Fruit fly (Drosophila melanogaster) whole organism, embryonic: ENCODE measurements around the gene CG31287.

Experiments
- BEAF-32 ChIP-seq: fragments of 200-800 bp; sonication (Bioruptor generic); optimal IDR thresholded peaks from 3 replicates; lab custom pipeline; 2017; ENCODE audit warnings: missing biosample characterization, missing genetic modification characterization, mild to moderate bottlenecking, moderate library complexity, missing genetic modification reagents
- BtbVII ChIP-seq: fragments of 200-800 bp; sonication (Bioruptor generic); optimal IDR thresholded peaks from 3 replicates; lab custom pipeline; 2017; ENCODE audit warnings: missing biosample characterization, mild to moderate bottlenecking, missing genetic modification characterization
- CG11504 ChIP-seq: fragments of 200-800 bp; sonication (Bioruptor generic); optimal IDR thresholded peaks from 3 replicates; lab custom pipeline; 2019; ENCODE audit warnings: missing biosample characterization, mild to moderate bottlenecking, missing genetic modification characterization, moderate library complexity
- CG15601 ChIP-seq: fragments of 200-800 bp; sonication (Bioruptor generic); optimal IDR thresholded peaks from 3 replicates; lab custom pipeline; 2019; ENCODE audit warnings: missing biosample characterization, mild to moderate bottlenecking, missing genetic modification characterization, moderate library complexity
- CG1602 ChIP-seq: fragments of 200-800 bp; sonication (Bioruptor generic); optimal IDR thresholded peaks from 3 replicates; lab custom pipeline; 2016; ENCODE audit warnings: missing biosample characterization, missing genetic modification characterization
- CG18599 ChIP-seq: fragments of 200-800 bp; sonication (Bioruptor generic); optimal IDR thresholded peaks from 3 replicates; lab custom pipeline; 2017; ENCODE audit warnings: missing biosample characterization, missing genetic modification characterization, mild to moderate bottlenecking, moderate library complexity, missing genetic modification reagents
- CG2202 ChIP-seq: fragments of 200-800 bp; sonication (Bioruptor generic); optimal IDR thresholded peaks from 2 replicates; lab custom pipeline; 2018; ENCODE audit warnings: missing biosample characterization, mild to moderate bottlenecking, missing genetic modification characterization
- CG3065 ChIP-seq: fragments of 200-800 bp; sonication (Bioruptor generic); optimal IDR thresholded peaks from 2 replicates; lab custom pipeline; 2016; ENCODE audit warnings: missing biosample characterization, missing genetic modification characterization
- CG4328 ChIP-seq: fragments of 200-800 bp; sonication (Bioruptor generic); optimal IDR thresholded peaks from 3 replicates; lab custom pipeline; 2017; ENCODE audit warnings: missing biosample characterization, missing genetic modification reagents, missing genetic modification characterization
- CG43689 ChIP-seq: fragments of 200-800 bp; sonication (Bioruptor generic); IDR thresholded peaks from 2 replicates; pipeline ENCODE4 v1.3.6; 2022; ENCODE audit warnings: missing biosample characterization, missing genetic modification characterization
- CG7271 ChIP-seq: fragments of 200-800 bp; sonication (Bioruptor generic); optimal IDR thresholded peaks from 2 replicates; lab custom pipeline; 2018; ENCODE audit warnings: missing biosample characterization, mild to moderate bottlenecking, missing genetic modification characterization, moderate library complexity
- CG8290 ChIP-seq, 3 experiments: fragments of 200-800 bp; sonication (Bioruptor generic); optimal IDR thresholded peaks; 2 replicates each; lab custom pipeline; 2016 to 2019; ENCODE audit warnings: missing biosample characterization in 3 of 3, missing genetic modification characterization in 3 of 3, mild to moderate bottlenecking in 2 of 3, moderate library complexity in 1 of 3
- D19A ChIP-seq: fragments of 200-800 bp; optimal IDR thresholded peaks from 3 replicates; lab custom pipeline; 2019; ENCODE audit warnings: missing biosample characterization, mild to moderate bottlenecking, missing genetic modification characterization, moderate library complexity
- Deaf1 ChIP-seq: fragments of 200-800 bp; optimal IDR thresholded peaks from 3 replicates; lab custom pipeline; 2019; ENCODE audit warnings: missing biosample characterization, mild to moderate bottlenecking, missing genetic modification characterization, moderate library complexity
- HLH3B ChIP-seq: fragments of 200-800 bp; sonication (Bioruptor generic); IDR thresholded peaks from 2 replicates; pipeline ENCODE4 v1.3.6; 2022; ENCODE audit warnings: missing biosample characterization, missing genetic modification characterization
- Hey ChIP-seq: fragments of 200-800 bp; sonication (Bioruptor generic); optimal IDR thresholded peaks from 3 replicates; lab custom pipeline; 2018; ENCODE audit warnings: missing biosample characterization, mild to moderate bottlenecking, missing genetic modification characterization
- Hr51 ChIP-seq, 2 experiments: fragments of 200-800 bp; sonication (Bioruptor generic); optimal IDR thresholded peaks; 2 replicates in 1 of 2; 3 replicates in 1 of 2; lab custom pipeline; 2016 to 2018; ENCODE audit warnings: missing biosample characterization in 2 of 2, missing genetic modification characterization in 2 of 2, mild to moderate bottlenecking in 1 of 2, moderate library complexity in 1 of 2
- Mad ChIP-seq: fragments of 200-800 bp; sonication (Bioruptor generic); optimal IDR thresholded peaks from 2 replicates; lab custom pipeline; 2016; ENCODE audit warnings: missing biosample characterization, missing genetic modification characterization
- Med ChIP-seq: fragments of 200-800 bp; sonication (Bioruptor generic); peaks from one replicate; lab custom pipeline; 2016; ENCODE audit warnings: missing biosample characterization, missing genetic modification characterization, mild to moderate bottlenecking, inconsistent platforms, moderate library complexity
- Mes4 ChIP-seq: fragments of 200-800 bp; sonication (Bioruptor generic); optimal IDR thresholded peaks from 2 replicates; lab custom pipeline; 2016; ENCODE audit warnings: missing biosample characterization, missing genetic modification characterization
- Myb ChIP-seq: fragments of 200-800 bp; sonication (Bioruptor generic); optimal IDR thresholded peaks from 2 replicates; lab custom pipeline; 2016; ENCODE audit warnings: missing biosample characterization, missing genetic modification characterization
- Pdp1 ChIP-seq, 2 experiments: fragments of 200-800 bp; sonication (Bioruptor generic); optimal IDR thresholded peaks; 3 replicates each; lab custom pipeline; 2016; ENCODE audit warnings: missing biosample characterization in 2 of 2, missing genetic modification characterization in 2 of 2, mild to moderate bottlenecking in 1 of 2, moderate library complexity in 1 of 2
- Sox100B ChIP-seq: fragments of 200-800 bp; sonication (Bioruptor generic); optimal IDR thresholded peaks from 3 replicates; lab custom pipeline; 2018; ENCODE audit warnings: missing biosample characterization, mild to moderate bottlenecking, missing genetic modification characterization
- ase ChIP-seq: fragments of 200-800 bp; sonication (Bioruptor generic); IDR thresholded peaks from 3 replicates; pipeline ENCODE4 v1.3.6; 2022; ENCODE audit warnings: missing biosample characterization, missing genetic modification characterization
- bcd ChIP-seq: fragments of 200-800 bp; sonication (Bioruptor generic); optimal IDR thresholded peaks from 2 replicates; lab custom pipeline; 2017; ENCODE audit warnings: missing biosample characterization, mild to moderate bottlenecking, missing genetic modification characterization
- bsh ChIP-seq, 2 experiments: fragments of 200-800 bp; sonication (Bioruptor generic); optimal IDR thresholded peaks; 2 replicates each; lab custom pipeline; 2017 to 2018; ENCODE audit warnings: mild to moderate bottlenecking in 2 of 2, missing biosample characterization in 2 of 2, missing genetic modification characterization in 2 of 2, moderate library complexity in 1 of 2
- cg ChIP-seq: fragments of 200-800 bp; sonication (Bioruptor generic); optimal IDR thresholded peaks from 3 replicates; lab custom pipeline; 2019; ENCODE audit warnings: missing biosample characterization, mild to moderate bottlenecking, missing genetic modification characterization, moderate library complexity
- chinmo ChIP-seq: fragments of 200-800 bp; sonication (Bioruptor generic); IDR thresholded peaks from 4 replicates; pipeline ENCODE4 v1.3.6; 2022; ENCODE audit warnings: missing biosample characterization, missing genetic modification characterization; ENCODE audit not compliant: partially characterized antibody
- cwo ChIP-seq: fragments of 200-800 bp; sonication (Bioruptor generic); optimal IDR thresholded peaks from 3 replicates; lab custom pipeline; 2017; ENCODE audit warnings: missing biosample characterization, missing genetic modification characterization, mild to moderate bottlenecking, moderate library complexity, missing genetic modification reagents
- danr ChIP-seq: fragments of 200-800 bp; sonication (Bioruptor generic); IDR thresholded peaks from 2 replicates; pipeline ENCODE4 v1.3.6; 2022; ENCODE audit warnings: missing biosample characterization, missing genetic modification characterization
- emc ChIP-seq: fragments of 200-800 bp; sonication (Bioruptor generic); optimal IDR thresholded peaks from 2 replicates; lab custom pipeline; 2016; ENCODE audit warnings: missing biosample characterization, missing genetic modification characterization
- ewg ChIP-seq: fragments of 200-800 bp; sonication (Bioruptor generic); optimal IDR thresholded peaks from 3 replicates; lab custom pipeline; 2017; ENCODE audit warnings: mild to moderate bottlenecking, missing biosample characterization, missing genetic modification reagents, missing genetic modification characterization
- fd102C ChIP-seq: fragments of 200-800 bp; sonication (Bioruptor generic); optimal IDR thresholded peaks from 2 replicates; lab custom pipeline; 2018; ENCODE audit warnings: missing biosample characterization, mild to moderate bottlenecking, missing genetic modification characterization, moderate library complexity
- gcm2 ChIP-seq: fragments of 200-800 bp; sonication (Bioruptor generic); optimal IDR thresholded peaks from 2 replicates; lab custom pipeline; 2016; ENCODE audit warnings: missing biosample characterization, missing genetic modification characterization
- hth ChIP-seq: fragments of >200 bp; optimal IDR thresholded peaks from 2 replicates; lab custom pipeline; 2017; ENCODE audit warnings: inconsistent platforms
- lov ChIP-seq, 2 experiments: fragments of 200-800 bp in 1 of 2; fragments of >200 bp in 1 of 2; sonication (Bioruptor generic) in 1 of 2; IDR thresholded peaks in 1 of 2; optimal IDR thresholded peaks in 1 of 2; 2 replicates in 1 of 2; 3 replicates in 1 of 2; pipeline versions ENCODE4 v1.3.6 to Lab custom; 2017 to 2022; ENCODE audit warnings: missing biosample characterization in 1 of 2, missing genetic modification characterization in 1 of 2
- org-1 ChIP-seq: fragments of 200-800 bp; sonication (Bioruptor generic); optimal IDR thresholded peaks from 2 replicates; lab custom pipeline; 2017; ENCODE audit warnings: missing biosample characterization, missing genetic modification characterization
- pho ChIP-seq: fragments of 200-800 bp; sonication (Bioruptor generic); optimal IDR thresholded peaks from 2 replicates; lab custom pipeline; 2016; ENCODE audit warnings: missing biosample characterization, missing genetic modification characterization
- scrt ChIP-seq: fragments of 200-800 bp; sonication (Bioruptor generic); optimal IDR thresholded peaks from 2 replicates; lab custom pipeline; 2018; ENCODE audit warnings: missing biosample characterization, mild to moderate bottlenecking, missing genetic modification characterization, moderate library complexity
- sens ChIP-seq: fragments of 200-800 bp; sonication (Bioruptor generic); peaks from one replicate; lab custom pipeline; 2016; ENCODE audit warnings: missing biosample characterization, missing genetic modification characterization
- sug ChIP-seq: fragments of 200-800 bp; optimal IDR thresholded peaks from 2 replicates; lab custom pipeline; 2019; ENCODE audit warnings: missing biosample characterization, mild to moderate bottlenecking, missing genetic modification characterization, moderate library complexity
- wdn ChIP-seq: fragments of 200-800 bp; sonication (Bioruptor generic); IDR thresholded peaks from 2 replicates; pipeline ENCODE4 v1.3.6; 2022; ENCODE audit warnings: missing biosample characterization, missing genetic modification characterization
- zen ChIP-seq: fragments of 200-800 bp; sonication (Bioruptor generic); optimal IDR thresholded peaks from 3 replicates; lab custom pipeline; 2018; ENCODE audit warnings: missing biosample characterization, mild to moderate bottlenecking, missing genetic modification characterization, moderate library complexity
- zf30C ChIP-seq: fragments of 200-800 bp; sonication (Bioruptor generic); optimal IDR thresholded peaks from 3 replicates; lab custom pipeline; 2018; ENCODE audit warnings: missing biosample characterization, mild to moderate bottlenecking, missing genetic modification characterization

Gene CG31287

DNA sequence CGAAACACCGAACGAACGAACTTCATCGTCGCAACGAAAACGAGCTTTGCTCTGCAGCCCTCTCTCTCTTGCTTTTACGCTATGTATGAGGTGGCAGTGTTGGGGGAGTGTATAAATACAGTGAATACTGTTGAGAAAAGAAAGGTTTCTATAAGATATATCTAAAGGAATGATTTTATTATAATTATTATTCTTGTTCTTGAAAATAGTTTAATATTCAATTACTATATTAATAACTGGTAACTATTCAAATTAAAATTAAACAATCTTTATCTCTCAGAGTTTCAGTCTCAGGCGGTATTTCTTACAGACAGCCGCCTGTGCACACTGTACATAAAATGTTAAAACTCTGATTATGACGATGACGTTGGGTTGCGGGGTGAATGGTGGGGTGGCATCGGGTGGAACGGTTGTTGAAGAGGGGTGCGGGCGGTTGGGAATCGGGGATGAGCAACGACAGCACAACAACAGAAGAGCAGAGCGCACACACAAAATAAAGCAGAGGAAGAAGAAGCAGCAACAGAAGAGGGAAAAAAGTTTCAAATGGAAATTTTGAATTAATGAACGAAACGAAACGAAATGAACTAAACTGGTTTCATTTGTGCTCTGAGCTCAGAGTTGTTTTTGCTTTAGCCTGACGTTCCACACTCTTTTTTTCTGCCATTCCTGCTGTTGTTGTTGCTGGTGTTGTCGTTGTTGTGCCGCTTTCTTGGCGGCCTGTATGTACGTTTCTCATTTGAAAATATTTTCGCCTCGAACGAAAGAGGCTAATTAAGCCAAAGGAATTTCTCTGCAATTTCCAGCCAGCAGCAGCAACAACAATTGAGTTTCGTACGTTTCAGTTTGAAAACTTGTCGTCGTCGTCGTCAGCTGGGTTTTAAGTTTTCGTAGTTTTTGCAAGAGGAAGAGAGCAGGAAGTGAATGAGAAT lies 33.8 kb downstream of the CG31287 start (continued):
- TF ChIP-seq cwo (GFP tag; lab: Kevin White, UChicago) (peak; percentile 96), bsh (GFP tag; optimal IDR thresholded peaks at IDR 0.05; lab: Kevin White, UChicago) (peak; percentile 92 to 99), sug (tag; lab: Kevin White, UChicago) (peak; percentile 94), ewg (GFP tag; lab: Kevin White, UChicago) (peak; percentile 92), chinmo (GFP tag; lab: Robert Waterston, UW) (no peak), Hr51 (GFP tag; optimal IDR thresholded peaks at IDR 0.05; lab: Kevin White, UChicago) (peak; percentile 82 to 99), lov (optimal IDR thresholded peaks at IDR 0.05; lab: Kevin White, UChicago) (no peak), lov (GFP tag; IDR thresholded peaks at IDR 0.05; lab: Robert Waterston, UW) (no peak), D19A (peak; percentile 97), BEAF-32 (GFP tag; lab: Kevin White, UChicago) (no peak), org-1 (peak; percentile 95), CG2202 (tag; lab: Kevin White, UChicago) (peak; percentile 97), CG1602 (GFP tag; lab: Kevin White, UChicago) (peak; percentile 97), CG43689 (GFP tag; lab: Robert Waterston, UW) (no peak), zen (tag; lab: Kevin White, UChicago) (peak; percentile 95), Myb (peak; percentile 50), BtbVII (GFP tag; lab: Kevin White, UChicago) (peak; percentile 98), CG3065 (GFP tag; lab: Kevin White, UChicago) (peak; percentile 92), wdn (GFP tag; lab: Robert Waterston, UW) (no peak), Mad (peak; percentile 85), danr (no peak), hth (lab: Kevin White, UChicago) (no peak)
- TF ChIP-seq, all 482 proteins: peak for 294

- peak; percentile 64 for TF ChIP-seq D19A
- TF ChIP-seq CG7271 (tag; lab: Kevin White, UChicago): no peak
- no peak for TF ChIP-seq HLH3B (GFP tag; lab: Robert Waterston, UW)
- TF ChIP-seq sens (GFP tag; lab: Kevin White, UChicago): peak; percentile 65
- TF ChIP-seq Mes4: no peak
- TF ChIP-seq bcd (GFP tag; lab: Kevin White, UChicago): no peak
- no peak for TF ChIP-seq gcm2 (GFP tag; lab: Kevin White, UChicago)
- TF ChIP-seq Med: peak; percentile 46
- TF ChIP-seq zf30C (GFP tag; lab: Kevin White, UChicago): no peak
- peak in 1 of 2 experiments; percentile 41 for TF ChIP-seq Pdp1 (GFP tag; optimal IDR thresholded peaks at IDR 0.05; lab: Kevin White, UChicago)
- peak; percentile 2 for TF ChIP-seq Sox100B (GFP tag; lab: Kevin White, UChicago)
- TF ChIP-seq pho (GFP tag; lab: Kevin White, UChicago): no peak
Observed at dm6 chr3R:16238016-16238710, 35.0 kb downstream of the CG31287 start.

DNA sequence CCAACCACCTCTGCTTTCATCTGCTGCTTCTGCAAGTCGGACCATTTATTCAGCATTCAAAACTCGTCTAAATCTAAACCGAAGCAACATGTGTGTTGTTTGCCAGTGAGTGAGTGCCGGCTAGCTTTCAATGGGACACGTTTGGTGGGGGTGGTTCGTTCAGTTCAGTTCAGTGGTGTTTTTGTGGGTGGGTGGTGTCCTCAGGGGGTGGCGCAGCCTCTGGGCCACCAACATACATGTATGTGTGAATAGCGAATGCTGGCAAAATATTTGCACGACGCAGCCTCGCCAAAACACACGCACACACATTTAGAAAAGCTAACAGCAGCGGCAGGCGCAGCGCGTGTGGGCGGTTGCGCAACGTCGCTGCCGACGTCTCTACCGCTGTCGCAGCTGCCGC lies 36.1 kb downstream of the CG31287 start:
- TF ChIP-seq scrt (GFP tag; lab: Kevin White, UChicago) (peak; percentile 86), ase (no peak), ewg (GFP tag; lab: Kevin White, UChicago) (peak; percentile 19), fd102C (GFP tag; lab: Kevin White, UChicago) (no peak), Hey (tag; lab: Kevin White, UChicago) (peak; percentile 13), Deaf1 (peak; percentile 41), CG18599 (GFP tag; lab: Kevin White, UChicago) (peak; percentile 30), CG15601 (no peak), cg (GFP tag; lab: Kevin White, UChicago) (peak; percentile 50), emc (GFP tag; lab: Kevin White, UChicago) (no peak), CG11504 (tag; lab: Kevin White, UChicago) (peak; percentile 25), CG4328 (no peak), CG8290 (GFP tag; optimal IDR thresholded peaks at IDR 0.05; lab: Kevin White, UChicago) (no peak), CG8290 (tag; optimal IDR thresholded peaks at IDR 0.05; lab: Kevin White, UChicago) (peak in 1 of 2 experiments; percentile 39)
